Worm (Caenorhabditis elegans): ENCODE measurements around the gene F54D10.5.

The F54D10.5 gene

ce11 chrII:3810550-3810949 is 2.6 kb upstream of the F54D10.5 start (continued):
- TF ChIP-seq snpc-1.2 (GFP tag; IDR thresholded peaks at IDR 0.05) = no peak
- TF ChIP-seq mdt-29 (GFP tag; IDR thresholded peaks at IDR 0.05) = no peak
- TF ChIP-seq lin-1 (GFP tag; IDR thresholded peaks at IDR 0.05) = no peak
- TF ChIP-seq unc-130 (GFP tag; optimal IDR thresholded peaks at IDR 0.05) = no peak
- peak in 1 of 2 experiments; percentile 49 for TF ChIP-seq lsy-2 (tag; optimal IDR thresholded peaks at IDR 0.05)
- no peak for TF ChIP-seq pha-4 (GFP tag; IDR thresholded peaks at IDR 0.05)
- peak; percentile 75 for TF ChIP-seq pha-4 (tag; optimal IDR thresholded peaks at IDR 0.05)
- TF ChIP-seq ztf-11 (tag; optimal IDR thresholded peaks at IDR 0.05) = no peak
- no peak for TF ChIP-seq F37D6.2 (tag; optimal IDR thresholded peaks at IDR 0.05)
- TF ChIP-seq dmd-6 (GFP tag; IDR thresholded peaks at IDR 0.05) = peak; percentile 36; the same call in 1 of the 2 replicates
- no peak for TF ChIP-seq nhr-237 (tag; optimal IDR thresholded peaks at IDR 0.05)
- no peak for TF ChIP-seq ama-1 (optimal IDR thresholded peaks at IDR 0.05)
- TF ChIP-seq daf-8 (GFP tag; IDR thresholded peaks at IDR 0.05) = no peak
- no peak for TF ChIP-seq madf-9 (GFP tag; conservative IDR thresholded peaks at IDR 0.05)
- no peak for TF ChIP-seq nhr-10 (tag; optimal IDR thresholded peaks at IDR 0.05)
- TF ChIP-seq attf-4 (tag; optimal IDR thresholded peaks at IDR 0.05) = no peak
- no peak for TF ChIP-seq fkh-10 (GFP tag; optimal IDR thresholded peaks at IDR 0.05)
- no peak for TF ChIP-seq F26F4.8 (GFP tag; conservative IDR thresholded peaks at IDR 0.05)
- TF ChIP-seq mdl-1 (tag; optimal IDR thresholded peaks at IDR 0.05) = peak in 1 of 2 experiments; percentile 5
- no peak for TF ChIP-seq hif-1 (tag; optimal IDR thresholded peaks at IDR 0.05)
- TF ChIP-seq sdz-12 (GFP tag; optimal IDR thresholded peaks at IDR 0.05) = no peak
- no peak for TF ChIP-seq arid-1 (GFP tag; conservative IDR thresholded peaks at IDR 0.05)
- TF ChIP-seq R02D3.7 (tag; optimal IDR thresholded peaks at IDR 0.05) = no peak
- TF ChIP-seq duxl-1 (tag; optimal IDR thresholded peaks at IDR 0.05; ENCODE audit: poor library complexity) = no peak
- no peak for TF ChIP-seq nhr-42 (GFP tag; IDR thresholded peaks at IDR 0.05)
- no peak for TF ChIP-seq daf-19 (GFP tag; conservative IDR thresholded peaks at IDR 0.05)
- TF ChIP-seq egl-43 (GFP tag; IDR thresholded peaks at IDR 0.05) = no peak
- TF ChIP-seq ctbp-1 (GFP tag; IDR thresholded peaks at IDR 0.05) = no peak
- no peak for TF ChIP-seq ZK546.5 (tag; optimal IDR thresholded peaks at IDR 0.05)
- 0 out of 2 replicates have a peak, but pooled peaks have one; percentile 7 for TF ChIP-seq lin-38 (GFP tag; IDR thresholded peaks at IDR 0.05)
- TF ChIP-seq lin-13 (GFP tag; optimal IDR thresholded peaks at IDR 0.05) = peak; percentile 24
- no peak for TF ChIP-seq zip-11 (GFP tag; IDR thresholded peaks at IDR 0.05)
- no peak for TF ChIP-seq zfp-3 (GFP tag; conservative IDR thresholded peaks at IDR 0.05)
- TF ChIP-seq unc-62 (GFP tag; optimal IDR thresholded peaks at IDR 0.05 in 1 of 2) = peak in 1 of 2 experiments; percentile 81
- no peak for TF ChIP-seq unc-62 (tag; optimal IDR thresholded peaks at IDR 0.05)
- no peak for TF ChIP-seq lin-15B (tag; optimal IDR thresholded peaks at IDR 0.05)
- no peak for TF ChIP-seq ceh-20 (GFP tag; IDR thresholded peaks at IDR 0.05)
- TF ChIP-seq nhr-6 (tag; optimal IDR thresholded peaks at IDR 0.05) = peak; percentile 42
- no peak for TF ChIP-seq lin-39 (tag; optimal IDR thresholded peaks at IDR 0.05)
- TF ChIP-seq mep-1 (tag; optimal IDR thresholded peaks at IDR 0.05) = peak; percentile 85
- TF ChIP-seq hlh-30 (tag; optimal IDR thresholded peaks at IDR 0.05; ENCODE audit: insufficient read depth) = peak; percentile 34
- no peak for TF ChIP-seq nhr-41 (GFP tag; IDR thresholded peaks at IDR 0.05)
- no peak for TF ChIP-seq nhr-48 (tag; optimal IDR thresholded peaks at IDR 0.05)
- TF ChIP-seq nhr-76 (tag; optimal IDR thresholded peaks at IDR 0.05) = no peak
- TF ChIP-seq F10B5.3 (tag; optimal IDR thresholded peaks at IDR 0.05) = no peak
- no peak for TF ChIP-seq fos-1 (tag; optimal IDR thresholded peaks at IDR 0.05)
- no peak for TF ChIP-seq F49E8.2 (tag; optimal IDR thresholded peaks at IDR 0.05; ENCODE audit: borderline replicate concordance)
- peak; percentile 68 for TF ChIP-seq rbr-2 (tag; optimal IDR thresholded peaks at IDR 0.05)
- TF ChIP-seq nhr-25 (tag; optimal IDR thresholded peaks at IDR 0.05; ENCODE audit: borderline replicate concordance, insufficient read depth) = no peak
- TF ChIP-seq dpl-1 (GFP tag; optimal IDR thresholded peaks at IDR 0.05) = peak; percentile 13
- TF ChIP-seq pqm-1 (tag; optimal IDR thresholded peaks at IDR 0.05) = peak; percentile 35
- TF ChIP-seq ces-1 (GFP tag; optimal IDR thresholded peaks at IDR 0.05) = no peak
